Fruit fly (Drosophila melanogaster): ENCODE data around the gene CG32816.

DNA sequence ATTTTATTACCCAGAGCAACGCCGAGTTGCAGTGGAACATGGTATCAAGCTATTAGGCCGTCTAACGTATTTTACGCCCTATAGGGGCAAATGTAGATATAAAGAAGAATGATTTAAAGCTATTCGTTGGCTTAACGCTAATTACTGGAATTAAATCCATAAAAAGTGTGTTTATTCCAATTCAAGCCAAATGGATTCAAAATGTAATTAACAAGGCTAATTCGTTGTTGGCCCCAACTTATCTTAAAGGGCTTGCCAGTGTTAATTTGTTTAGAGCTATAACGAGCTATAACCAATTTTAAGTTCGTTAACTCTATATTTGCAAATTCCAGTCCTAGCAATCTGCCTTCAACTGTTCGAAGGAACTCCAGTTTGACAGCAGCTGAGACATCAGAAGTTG is 21.5 kb downstream of the CG32816 start:
- TF ChIP-seq CG8478 (optimal IDR thresholded peaks at IDR 0.05) (no peak), CTCF (optimal IDR thresholded peaks at IDR 0.05) (no peak)
